Worm (Caenorhabditis elegans): ENCODE measurements around the gene lias-1.

lias-1 gene

DNA sequence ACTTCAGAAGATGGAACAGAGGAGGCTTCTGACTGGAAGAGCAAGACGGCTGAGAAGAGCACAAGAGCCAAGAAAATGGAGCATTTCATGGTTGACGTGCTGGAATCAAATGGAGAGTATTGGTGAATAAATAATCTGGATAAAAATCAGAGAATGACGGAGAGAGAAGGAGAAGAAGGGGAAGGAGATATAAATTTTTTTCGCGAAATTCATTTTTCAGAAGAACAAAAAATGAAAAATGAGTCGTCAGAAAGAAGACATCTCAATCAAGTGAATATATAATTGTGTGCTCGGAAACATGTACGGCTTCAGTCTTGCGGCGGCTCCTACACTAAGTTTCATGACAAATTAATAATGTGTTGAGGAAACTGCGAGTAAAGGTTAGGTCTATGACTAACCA is 44.8 kb upstream of the lias-1 start, which contains the start of gene C54C6.5:
Gene C54C6.5, minus strand, starts transcription at position 101 of the 400 bp plus-strand sequence.
- no peak for TF ChIP-seq sdc-2 (tag; optimal IDR thresholded peaks at IDR 0.05)
- no peak for TF ChIP-seq pat-9 (tag; optimal IDR thresholded peaks at IDR 0.05)
- TF ChIP-seq elt-4 (tag; optimal IDR thresholded peaks at IDR 0.05): no peak

DNA sequence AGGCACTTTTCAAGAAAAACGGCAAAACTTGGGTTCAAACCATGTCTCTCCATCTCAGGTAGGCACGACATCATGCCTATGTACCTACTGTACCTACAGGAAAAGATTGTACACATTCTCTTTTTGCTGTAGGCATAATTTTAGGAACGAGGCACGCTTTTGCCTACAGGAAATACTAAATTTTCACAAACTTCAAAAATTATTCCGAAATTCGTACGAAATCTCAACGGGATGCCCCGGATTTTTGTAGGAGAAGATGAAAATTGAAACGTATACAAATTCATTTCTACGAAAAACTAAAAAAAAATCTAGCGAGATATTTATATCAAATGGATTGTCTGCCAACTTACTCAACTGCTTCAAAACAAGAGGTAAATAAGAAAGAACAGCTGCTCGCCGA is 43.1 kb upstream of the lias-1 start, which contains the start of gene C54C6.11:
Gene C54C6.11, plus strand, starts transcription at position 301 of the 400 bp plus-strand sequence.
- TF ChIP-seq pha-4 (tag; optimal IDR thresholded peaks at IDR 0.05): no peak
- no peak for TF ChIP-seq hlh-8 (tag; optimal IDR thresholded peaks at IDR 0.05)
- no peak for TF ChIP-seq madf-2 (tag; optimal IDR thresholded peaks at IDR 0.05)
- no peak for TF ChIP-seq C08G9.2 (tag; optimal IDR thresholded peaks at IDR 0.05)
- TF ChIP-seq ceh-22 (tag; optimal IDR thresholded peaks at IDR 0.05): no peak
- TF ChIP-seq pha-2 (tag; optimal IDR thresholded peaks at IDR 0.05): no peak
- TF ChIP-seq unc-86 (tag; optimal IDR thresholded peaks at IDR 0.05): no peak
- TF ChIP-seq eyg-1 (tag; optimal IDR thresholded peaks at IDR 0.05): no peak
- TF ChIP-seq dmd-4 (tag; optimal IDR thresholded peaks at IDR 0.05; ENCODE audit: borderline replicate concordance): no peak
- TF ChIP-seq odd-2 (tag; optimal IDR thresholded peaks at IDR 0.05): no peak
- TF ChIP-seq zip-5 (tag; optimal IDR thresholded peaks at IDR 0.05): no peak
- TF ChIP-seq sox-2 (GFP tag; IDR thresholded peaks at IDR 0.05): no peak
- TF ChIP-seq ttx-3 (tag; optimal IDR thresholded peaks at IDR 0.05): no peak

DNA sequence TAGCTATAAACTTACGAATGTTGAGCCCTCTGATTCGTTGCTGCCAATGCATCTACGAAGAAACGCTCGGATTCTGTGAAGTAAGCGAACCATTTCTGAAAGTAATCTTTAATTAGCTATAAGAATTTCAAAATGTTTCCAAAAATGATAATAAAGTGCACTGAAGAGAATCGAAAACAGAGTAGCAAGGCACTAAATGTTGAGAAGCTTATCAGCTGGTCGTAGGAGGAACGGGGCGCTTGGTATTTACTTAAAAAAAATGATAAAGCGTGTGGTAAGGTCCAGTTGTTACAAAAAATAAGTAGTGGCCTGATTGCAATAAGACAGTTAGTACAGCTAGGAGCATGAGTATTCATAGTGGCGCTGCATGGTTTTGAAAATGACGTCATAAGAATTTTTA is 41.4 kb upstream of the lias-1 start, which contains the start of gene C54C6.7:
Gene C54C6.7, minus strand, starts transcription at position 101 of the 400 bp plus-strand sequence.
- TF ChIP-seq eyg-1 (tag; optimal IDR thresholded peaks at IDR 0.05) (no peak), unc-3 (GFP tag; conservative IDR thresholded peaks at IDR 0.05) (no peak), unc-3 (tag; optimal IDR thresholded peaks at IDR 0.05) (no peak), T23F11.4 (GFP tag; optimal IDR thresholded peaks at IDR 0.05) (no peak), ceh-14 (tag; optimal IDR thresholded peaks at IDR 0.05) (no peak), C38D4.7 (GFP tag; optimal IDR thresholded peaks at IDR 0.05) (no peak)

DNA sequence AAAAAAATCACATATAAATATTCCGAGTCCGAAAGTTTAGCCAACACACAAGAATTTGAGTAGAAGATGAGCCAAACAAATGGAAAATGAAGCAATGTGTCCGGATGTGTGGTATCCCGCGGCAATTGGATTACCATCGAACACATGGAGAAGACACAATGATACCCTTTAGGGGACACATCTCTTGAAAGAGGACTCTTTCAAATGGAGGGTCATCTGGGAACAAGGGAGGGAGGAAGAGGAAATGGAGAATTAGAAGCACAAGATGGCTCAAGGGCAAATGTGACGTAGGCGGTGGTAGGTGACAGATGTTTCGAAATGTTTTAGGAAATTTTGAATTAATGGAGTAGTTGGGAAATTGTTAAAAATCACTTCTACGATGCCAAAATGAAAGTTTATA is 38.2 kb upstream of the lias-1 start:
- TF ChIP-seq lim-6 (tag; optimal IDR thresholded peaks at IDR 0.05) (no peak), hlh-6 (tag; optimal IDR thresholded peaks at IDR 0.05) (no peak), fkh-10 (GFP tag; optimal IDR thresholded peaks at IDR 0.05) (peak; percentile 23), ceh-31 (tag; optimal IDR thresholded peaks at IDR 0.05) (peak; percentile 67), ama-1 (optimal IDR thresholded peaks at IDR 0.05) (no peak), ceh-34 (tag; optimal IDR thresholded peaks at IDR 0.05) (peak; percentile 7), unc-42 (tag; optimal IDR thresholded peaks at IDR 0.05) (peak; percentile 92), ceh-45 (GFP tag; IDR thresholded peaks at IDR 0.05) (no peak)

DNA sequence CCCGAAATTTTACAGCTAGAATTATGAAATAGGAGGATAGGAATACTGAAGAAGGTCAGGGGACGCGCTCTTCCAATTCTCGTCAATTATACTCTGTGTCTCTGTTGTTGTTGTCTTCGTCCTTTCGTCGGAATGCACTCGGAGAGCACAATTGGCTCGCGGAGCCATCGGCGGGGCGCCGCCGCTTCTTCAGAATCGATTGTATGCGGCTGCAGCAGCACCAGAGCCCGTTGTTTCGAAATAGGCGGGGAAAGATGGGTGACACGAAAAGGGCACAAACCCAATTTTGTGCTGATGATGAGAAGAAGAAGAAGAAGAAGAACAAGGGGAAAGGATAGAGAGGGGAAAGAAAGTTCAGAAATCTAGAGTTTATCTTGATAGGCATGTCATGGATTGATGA is 37.2 kb upstream of the lias-1 start:
- no peak for TF ChIP-seq dmd-4 (tag; optimal IDR thresholded peaks at IDR 0.05; ENCODE audit: borderline replicate concordance)
- TF ChIP-seq ceh-34 (tag; optimal IDR thresholded peaks at IDR 0.05): no peak
- TF ChIP-seq ceh-19 (GFP tag; optimal IDR thresholded peaks at IDR 0.05): no peak
- TF ChIP-seq T23F11.4 (GFP tag; optimal IDR thresholded peaks at IDR 0.05): no peak
- no peak for TF ChIP-seq hlh-6 (tag; optimal IDR thresholded peaks at IDR 0.05)
- no peak for TF ChIP-seq elt-4 (tag; optimal IDR thresholded peaks at IDR 0.05)
- no peak for TF ChIP-seq madf-2 (tag; optimal IDR thresholded peaks at IDR 0.05)
- TF ChIP-seq ceh-2 (tag; optimal IDR thresholded peaks at IDR 0.05): no peak
- TF ChIP-seq ceh-31 (tag; optimal IDR thresholded peaks at IDR 0.05): peak; percentile 55
- TF ChIP-seq ceh-9 (tag; optimal IDR thresholded peaks at IDR 0.05): no peak
- peak; percentile 58 for TF ChIP-seq ceh-48 (tag; optimal IDR thresholded peaks at IDR 0.05)
- TF ChIP-seq unc-86 (tag; optimal IDR thresholded peaks at IDR 0.05): no peak
- no peak for TF ChIP-seq ets-4 (tag; optimal IDR thresholded peaks at IDR 0.05)
- no peak for TF ChIP-seq lim-6 (tag; optimal IDR thresholded peaks at IDR 0.05)
- no peak for TF ChIP-seq ahr-1 (tag; optimal IDR thresholded peaks at IDR 0.05)
- TF ChIP-seq odd-2 (tag; optimal IDR thresholded peaks at IDR 0.05): no peak
- TF ChIP-seq unc-55 (GFP tag; optimal IDR thresholded peaks at IDR 0.05): no peak
- peak; percentile 23 for TF ChIP-seq nfya-1 (tag; optimal IDR thresholded peaks at IDR 0.05)
- TF ChIP-seq fax-1 (tag; optimal IDR thresholded peaks at IDR 0.05): no peak
- TF ChIP-seq unc-42 (tag; optimal IDR thresholded peaks at IDR 0.05): peak; percentile 73
